Worm (Caenorhabditis elegans) whole organism, late embryonic: ENCODE results near the gene tbc-3.

Experiments
- K09A11.1 ChIP-seq: sonication (generic microtip); optimal IDR thresholded peaks from 2 replicates; lab custom pipeline; 2017; ENCODE audit warnings: antibody characterized with exemption, mild to moderate bottlenecking, missing genetic modification characterization, missing compliant biosample characterization; ENCODE audit not compliant: insufficient read depth
- T23F11.4 ChIP-seq: fragments of 200-800 bp; sonication (Bioruptor generic); optimal IDR thresholded peaks from 2 replicates; lab custom pipeline; 2018; ENCODE audit warnings: mild to moderate bottlenecking, missing genetic modification characterization, missing compliant biosample characterization
- Y22D7AL.16 ChIP-seq: sonication (generic microtip); optimal IDR thresholded peaks from 2 replicates; lab custom pipeline; 2016; ENCODE audit warnings: missing genetic modification characterization, missing compliant biosample characterization
- ceh-14 ChIP-seq: sonication (generic microtip); optimal IDR thresholded peaks from 2 replicates; lab custom pipeline; 2016; ENCODE audit warnings: missing genotype, missing genetic modification characterization, missing compliant biosample characterization
- ceh-2 ChIP-seq: sonication (generic microtip); optimal IDR thresholded peaks from 2 replicates; lab custom pipeline; 2016; ENCODE audit warnings: missing genotype, missing genetic modification characterization, missing compliant biosample characterization
- ceh-24 ChIP-seq: sonication (generic microtip); optimal IDR thresholded peaks from 2 replicates; lab custom pipeline; 2016; ENCODE audit warnings: mild to moderate bottlenecking, missing genetic modification characterization, missing compliant biosample characterization
- ceh-30 ChIP-seq: fragments of 150-350 bp; optimal IDR thresholded peaks from 2 replicates; lab custom pipeline; 2014; ENCODE audit warnings: missing biosample characterization, missing genetic modification characterization
- ceh-31 ChIP-seq: sonication (generic microtip); optimal IDR thresholded peaks from 2 replicates; lab custom pipeline; 2016; ENCODE audit warnings: missing genetic modification characterization, missing compliant biosample characterization
- ceh-34 ChIP-seq: sonication (generic microtip); optimal IDR thresholded peaks from 2 replicates; lab custom pipeline; 2016; ENCODE audit warnings: mild to moderate bottlenecking, missing genetic modification characterization, missing compliant biosample characterization
- ceh-45 ChIP-seq: fragments of 200-800 bp; sonication (Bioruptor generic); IDR thresholded peaks from 2 replicates; pipeline ENCODE4 v1.3.6; 2022; ENCODE audit warnings: missing genetic modification reagents, missing genetic modification characterization, missing compliant biosample characterization
- ceh-6 ChIP-seq: fragments of 200-800 bp; sonication (Bioruptor generic); optimal IDR thresholded peaks from 2 replicates; lab custom pipeline; 2018; ENCODE audit warnings: mild to moderate bottlenecking, missing genetic modification characterization, missing compliant biosample characterization
- ceh-9 ChIP-seq: sonication (generic microtip); optimal IDR thresholded peaks from 2 replicates; lab custom pipeline; 2016; ENCODE audit warnings: mild to moderate bottlenecking, missing genetic modification characterization, inconsistent platforms, missing compliant biosample characterization
- che-1 ChIP-seq: sonication (generic microtip); optimal IDR thresholded peaks from 2 replicates; lab custom pipeline; 2016; ENCODE audit warnings: mild to moderate bottlenecking, missing genetic modification characterization, missing compliant biosample characterization
- elt-2 ChIP-seq: sonication (generic microtip); optimal IDR thresholded peaks from 2 replicates; lab custom pipeline; 2016; ENCODE audit warnings: missing genetic modification reagents, missing genetic modification characterization, missing compliant biosample characterization
- elt-4 ChIP-seq: sonication (generic microtip); optimal IDR thresholded peaks from 2 replicates; lab custom pipeline; 2016; ENCODE audit warnings: missing genetic modification characterization, missing compliant biosample characterization
- eyg-1 ChIP-seq: sonication (generic microtip); optimal IDR thresholded peaks from 2 replicates; lab custom pipeline; 2016; ENCODE audit warnings: missing genotype, missing genetic modification characterization, missing compliant biosample characterization
- fax-1 ChIP-seq: sonication (generic microtip); optimal IDR thresholded peaks from 2 replicates; lab custom pipeline; 2016; ENCODE audit warnings: missing genotype, missing genetic modification characterization, missing compliant biosample characterization
- fkh-6 ChIP-seq: sonication (generic microtip); optimal IDR thresholded peaks from 2 replicates; lab custom pipeline; 2016; ENCODE audit warnings: missing genetic modification characterization, missing compliant biosample characterization
- gmeb-2 ChIP-seq: sonication (generic microtip); optimal IDR thresholded peaks from 2 replicates; lab custom pipeline; 2016; ENCODE audit warnings: missing genetic modification characterization, inconsistent platforms, missing compliant biosample characterization
- hlh-15 ChIP-seq: sonication (generic microtip); optimal IDR thresholded peaks from 2 replicates; lab custom pipeline; 2016; ENCODE audit warnings: missing genetic modification characterization, missing compliant biosample characterization
- hlh-30 ChIP-seq: sonication (generic microtip); optimal IDR thresholded peaks from 2 replicates; lab custom pipeline; 2017; ENCODE audit warnings: antibody characterized with exemption, missing genetic modification characterization, missing compliant biosample characterization; ENCODE audit not compliant: insufficient read depth
- hlh-6 ChIP-seq: sonication (generic microtip); optimal IDR thresholded peaks from 2 replicates; lab custom pipeline; 2016; ENCODE audit warnings: missing genotype, missing genetic modification characterization, missing compliant biosample characterization
- hlh-8 ChIP-seq: sonication (generic microtip); optimal IDR thresholded peaks from 2 replicates; lab custom pipeline; 2016; ENCODE audit warnings: missing genotype, missing genetic modification characterization, missing compliant biosample characterization
- lim-6 ChIP-seq: sonication (generic microtip); optimal IDR thresholded peaks from 2 replicates; lab custom pipeline; 2016; ENCODE audit warnings: missing genetic modification characterization, missing compliant biosample characterization
- lin-11 ChIP-seq: fragments of 200-800 bp; sonication (Bioruptor generic); optimal IDR thresholded peaks from 2 replicates; lab custom pipeline; 2018; ENCODE audit warnings: mild to moderate bottlenecking, missing genetic modification characterization, missing compliant biosample characterization
- npax-4 ChIP-seq: sonication (generic microtip); optimal IDR thresholded peaks from 2 replicates; lab custom pipeline; 2016; ENCODE audit warnings: missing genetic modification characterization, missing compliant biosample characterization
- pax-1 ChIP-seq: fragments of 150-350 bp; optimal IDR thresholded peaks from 2 replicates; lab custom pipeline; 2014; ENCODE audit warnings: missing biosample characterization, missing genetic modification characterization
- pha-4 ChIP-seq: fragments of 150-350 bp; optimal IDR thresholded peaks from 2 replicates; lab custom pipeline; 2018; ENCODE audit warnings: missing biosample characterization, missing genetic modification reagents, missing genetic modification characterization
- pqm-1 ChIP-seq: sonication (generic microtip); optimal IDR thresholded peaks from 2 replicates; lab custom pipeline; 2016; ENCODE audit warnings: missing genetic modification characterization, missing compliant biosample characterization
- ref-2 ChIP-seq: sonication (generic microtip); optimal IDR thresholded peaks from 2 replicates; lab custom pipeline; 2016; ENCODE audit warnings: missing genetic modification characterization, missing compliant biosample characterization
- sox-4 ChIP-seq: sonication (generic microtip); optimal IDR thresholded peaks from 2 replicates; lab custom pipeline; 2017; ENCODE audit warnings: mild to moderate bottlenecking, missing genetic modification characterization, inconsistent platforms, missing compliant biosample characterization
- syd-9 ChIP-seq: sonication (generic microtip); optimal IDR thresholded peaks from 2 replicates; lab custom pipeline; 2016; ENCODE audit warnings: mild to moderate bottlenecking, missing genetic modification characterization, moderate library complexity, missing compliant biosample characterization
- tbx-2 ChIP-seq: sonication (generic microtip); optimal IDR thresholded peaks from 2 replicates; lab custom pipeline; 2016; ENCODE audit warnings: missing genetic modification characterization, missing compliant biosample characterization
- tbx-7 ChIP-seq: sonication (generic microtip); optimal IDR thresholded peaks from 2 replicates; lab custom pipeline; 2016; ENCODE audit warnings: missing genotype, missing genetic modification characterization, missing compliant biosample characterization
- unc-42 ChIP-seq: sonication (generic microtip); optimal IDR thresholded peaks from 2 replicates; lab custom pipeline; 2016; ENCODE audit warnings: missing genotype, missing genetic modification characterization, missing compliant biosample characterization
- unc-86 ChIP-seq: sonication (generic microtip); optimal IDR thresholded peaks from 2 replicates; lab custom pipeline; 2016; ENCODE audit warnings: missing genetic modification characterization, missing compliant biosample characterization
- zip-5 ChIP-seq: sonication (generic microtip); optimal IDR thresholded peaks from 2 replicates; lab custom pipeline; 2016; ENCODE audit warnings: missing genetic modification characterization, missing compliant biosample characterization
- ztf-16 ChIP-seq: sonication (generic microtip); optimal IDR thresholded peaks from 2 replicates; lab custom pipeline; 2017; ENCODE audit warnings: missing genetic modification characterization, missing compliant biosample characterization

Gene tbc-3

DNA sequence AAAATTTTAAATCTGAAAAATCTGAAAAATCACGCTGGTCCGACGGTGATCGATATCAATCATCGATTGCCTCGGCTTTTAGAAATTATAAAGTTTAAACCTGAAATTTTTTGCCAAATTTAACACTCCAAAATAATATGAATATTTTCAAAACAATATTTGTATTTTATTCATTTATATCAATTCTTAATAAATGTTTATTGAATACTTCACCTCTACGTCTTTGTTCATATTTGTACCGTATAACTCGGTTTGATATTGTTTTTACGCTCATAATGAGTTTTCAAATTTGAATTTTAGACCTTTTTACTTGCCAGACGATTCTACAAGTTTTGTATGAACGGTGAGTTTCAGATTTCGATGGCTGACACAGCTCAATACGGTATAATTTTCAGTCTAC, 34.0 kb upstream of the tbc-3 start, which contains the start of the genes K07F5.15 and K07F5.22:
TSS of gene K07F5.15 (plus strand) at position 301 of the 400 bp plus-strand sequence.
TSS of gene K07F5.22 (plus strand) at position 301 of the 400 bp plus-strand sequence.
- TF ChIP-seq sox-4 (no peak), syd-9 (tag; lab: Kevin White, UChicago) (no peak), elt-2 (tag; lab: Kevin White, UChicago) (no peak)

DNA sequence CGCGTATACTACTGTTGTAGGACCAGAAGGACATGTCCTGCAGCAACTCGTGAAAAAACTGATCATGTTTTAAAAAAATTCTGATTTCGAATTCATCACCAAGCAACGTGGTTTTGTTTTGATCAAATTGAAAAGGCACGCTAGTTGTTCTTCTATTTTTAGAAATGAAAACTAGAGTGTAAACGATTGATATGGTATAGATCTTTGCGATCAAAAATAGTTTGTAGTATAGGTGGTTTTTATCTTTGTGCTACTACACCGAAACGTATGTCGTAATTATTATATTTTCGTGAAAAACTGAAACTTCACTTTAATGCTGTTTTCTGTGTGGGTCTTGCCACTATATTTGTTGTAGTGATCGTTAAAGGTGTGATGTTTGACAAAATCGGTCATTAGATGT, 31.9 kb upstream of the tbc-3 start:
- TF ChIP-seq che-1 (tag; lab: Kevin White, UChicago), result no peak
- no peak for TF ChIP-seq ceh-2 (tag; lab: Kevin White, UChicago)
- TF ChIP-seq ceh-6 (GFP tag; lab: Kevin White, UChicago), result no peak
- TF ChIP-seq elt-4 (tag; lab: Kevin White, UChicago), result no peak
- TF ChIP-seq ceh-34 (tag; lab: Kevin White, UChicago), result no peak
- TF ChIP-seq sox-4, result no peak
- TF ChIP-seq gmeb-2 (tag; lab: Kevin White, UChicago), result no peak
- TF ChIP-seq ceh-30 (tag; lab: Kevin White, UChicago), result no peak
- TF ChIP-seq ztf-16, result no peak
- TF ChIP-seq ceh-24, result no peak
- TF ChIP-seq ceh-45 (GFP tag; lab: Robert Waterston, UW), result no peak
- TF ChIP-seq npax-4 (tag; lab: Kevin White, UChicago), result no peak
- TF ChIP-seq ref-2 (tag; lab: Kevin White, UChicago), result no peak
- TF ChIP-seq zip-5 (tag; lab: Kevin White, UChicago), result no peak
- TF ChIP-seq hlh-30 (tag; lab: Kevin White, UChicago), result no peak
- no peak for TF ChIP-seq pha-4 (tag; lab: Kevin White, UChicago)
- TF ChIP-seq tbx-2 (tag; lab: Kevin White, UChicago), result no peak
- TF ChIP-seq Y22D7AL.16, result no peak
- no peak for TF ChIP-seq T23F11.4 (GFP tag; lab: Kevin White, UChicago)
- TF ChIP-seq lim-6 (tag; lab: Kevin White, UChicago), result no peak

DNA sequence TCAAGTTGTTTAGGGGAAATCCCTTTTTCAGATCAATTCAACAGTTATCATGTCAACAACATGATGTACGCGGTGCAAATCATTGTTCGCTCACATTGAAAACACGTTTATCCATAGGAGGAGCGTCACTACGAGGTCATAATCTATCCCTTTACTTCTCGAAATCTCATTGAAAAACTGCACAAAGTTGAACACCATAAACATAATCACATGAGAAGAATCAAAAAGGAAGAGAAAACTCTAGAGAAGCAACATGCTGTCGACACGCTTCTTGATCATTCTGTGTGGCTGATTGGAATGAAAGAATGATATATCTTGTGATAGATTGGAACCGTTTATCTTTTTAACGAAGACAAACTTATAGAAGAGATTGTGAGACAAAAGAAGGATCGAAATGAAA, 30.9 kb upstream of the tbc-3 start:
- TF ChIP-seq hlh-6 (tag; lab: Kevin White, UChicago), result no peak
- TF ChIP-seq unc-42 (tag; lab: Kevin White, UChicago), result no peak
- TF ChIP-seq che-1 (tag; lab: Kevin White, UChicago), result no peak
- TF ChIP-seq K09A11.1 (tag; lab: Kevin White, UChicago), result no peak
- TF ChIP-seq lin-11 (tag; lab: Kevin White, UChicago), result no peak
- no peak for TF ChIP-seq hlh-8
- TF ChIP-seq sox-4, result no peak
- TF ChIP-seq ceh-9 (tag; lab: Kevin White, UChicago), result no peak
- TF ChIP-seq pha-4 (tag; lab: Kevin White, UChicago), result no peak
- no peak for TF ChIP-seq unc-86
- no peak for TF ChIP-seq pqm-1 (tag; lab: Kevin White, UChicago)
- no peak for TF ChIP-seq ceh-14 (tag; lab: Kevin White, UChicago)

DNA sequence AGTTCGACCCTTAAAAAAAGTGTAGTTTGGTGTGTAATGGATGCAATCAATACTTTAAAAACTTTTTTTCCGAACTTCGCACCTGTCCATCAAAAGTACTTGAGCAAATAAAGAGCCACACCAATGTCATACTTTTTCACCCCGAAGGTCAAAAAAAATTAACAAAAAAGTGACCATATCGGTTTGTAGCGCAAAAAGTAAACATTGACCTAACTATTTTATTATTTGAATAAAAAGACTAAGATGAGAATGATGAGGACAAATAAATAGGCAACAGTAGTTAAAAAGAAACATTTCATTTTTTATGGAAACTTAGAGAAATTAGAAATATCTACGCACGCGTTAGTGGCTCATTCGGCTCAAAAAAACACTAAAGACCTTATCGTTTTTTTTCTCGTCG, 29.5 kb upstream of the tbc-3 start:
- TF ChIP-seq tbx-7 (tag; lab: Kevin White, UChicago) (no peak), pax-1 (tag; lab: Kevin White, UChicago) (no peak), eyg-1 (tag; lab: Kevin White, UChicago) (no peak), pha-4 (tag; lab: Kevin White, UChicago) (no peak), fkh-6 (tag; lab: Kevin White, UChicago) (no peak), K09A11.1 (tag; lab: Kevin White, UChicago) (no peak), fax-1 (tag; lab: Kevin White, UChicago) (no peak), zip-5 (tag; lab: Kevin White, UChicago) (no peak), T23F11.4 (GFP tag; lab: Kevin White, UChicago) (no peak), ceh-31 (tag; lab: Kevin White, UChicago) (no peak), hlh-15 (tag; lab: Kevin White, UChicago) (no peak)
